Worm (Caenorhabditis elegans): ENCODE results near the gene odd-1.

The odd-1 gene

ce11 chrIII:7069981-7070380 lies 38.1 kb upstream of the odd-1 start, which contains the start of gene tmem-17:
tmem-17 (plus strand) TSS chrIII:7070281.
- TF ChIP-seq tra-4 (tag; optimal IDR thresholded peaks at IDR 0.05), result no peak
- no peak for TF ChIP-seq hmg-4 (GFP tag; optimal IDR thresholded peaks at IDR 0.05)
- TF ChIP-seq tbx-37 (GFP tag; conservative IDR thresholded peaks at IDR 0.05), result no peak
- no peak for TF ChIP-seq ama-1 (optimal IDR thresholded peaks at IDR 0.05)
- no peak for TF ChIP-seq pes-1 (GFP tag; IDR thresholded peaks at IDR 0.05)
- no peak for TF ChIP-seq aly-1 (tag; optimal IDR thresholded peaks at IDR 0.05)
- TF ChIP-seq ets-7 (tag; optimal IDR thresholded peaks at IDR 0.05), result no peak

ce11 chrIII:7072452-7072851 lies 35.7 kb upstream of the odd-1 start, which contains the start of gene lin-37:
lin-37 (minus strand) TSS chrIII:7072552.
- TF ChIP-seq ceh-36 (tag; optimal IDR thresholded peaks at IDR 0.05), result no peak
- no peak for TF ChIP-seq tbx-11 (GFP tag; IDR thresholded peaks at IDR 0.05)
- TF ChIP-seq B0310.2 (tag; optimal IDR thresholded peaks at IDR 0.05), result no peak

ce11 chrIII:7073801-7074386 lies 34.2 kb upstream of the odd-1 start, which contains the start of gene ZK418.5:
ZK418.5 (minus strand) TSS chrIII:7073851.
- TF ChIP-seq F13C5.2 (tag; optimal IDR thresholded peaks at IDR 0.05) (peak; percentile 60), pes-1 (GFP tag; IDR thresholded peaks at IDR 0.05) (no peak)

ce11 chrIII:7076386-7076785 lies 31.7 kb upstream of the odd-1 start, which contains the start of gene ZK418.13:
ZK418.13 (minus strand) TSS chrIII:7076486.
- no peak for TF ChIP-seq ceh-13 (GFP tag; optimal IDR thresholded peaks at IDR 0.05)
- TF ChIP-seq hmg-4 (GFP tag; optimal IDR thresholded peaks at IDR 0.05), result no peak
- TF ChIP-seq sea-1 (GFP tag; conservative IDR thresholded peaks at IDR 0.05), result no peak
- no peak for TF ChIP-seq hnd-1 (tag; optimal IDR thresholded peaks at IDR 0.05)
- no peak for TF ChIP-seq ets-7 (tag; optimal IDR thresholded peaks at IDR 0.05)
- TF ChIP-seq tbx-11 (GFP tag; IDR thresholded peaks at IDR 0.05), result no peak
- no peak for TF ChIP-seq flt-1 (GFP tag; IDR thresholded peaks at IDR 0.05)
- TF ChIP-seq pes-1 (GFP tag; IDR thresholded peaks at IDR 0.05), result no peak
- no peak for TF ChIP-seq tbx-37 (GFP tag; conservative IDR thresholded peaks at IDR 0.05)
- no peak for TF ChIP-seq hmbx-1 (tag; optimal IDR thresholded peaks at IDR 0.05)

- TF ChIP-seq pes-1 (GFP tag; IDR thresholded peaks at IDR 0.05), result no peak
- no peak for TF ChIP-seq ceh-36 (tag; optimal IDR thresholded peaks at IDR 0.05)
- TF ChIP-seq ets-7 (tag; optimal IDR thresholded peaks at IDR 0.05), result no peak
- no peak for TF ChIP-seq tra-4 (tag; optimal IDR thresholded peaks at IDR 0.05)
- no peak for TF ChIP-seq ama-1 (optimal IDR thresholded peaks at IDR 0.05)
- no peak for TF ChIP-seq tbx-11 (GFP tag; IDR thresholded peaks at IDR 0.05)
- no peak for TF ChIP-seq F13C5.2 (tag; optimal IDR thresholded peaks at IDR 0.05)
- no peak for TF ChIP-seq hmbx-1 (tag; optimal IDR thresholded peaks at IDR 0.05)
- TF ChIP-seq aly-1 (tag; optimal IDR thresholded peaks at IDR 0.05), result no peak
- TF ChIP-seq flt-1 (GFP tag; IDR thresholded peaks at IDR 0.05), result no peak
- no peak for TF ChIP-seq scrt-1 (GFP tag; IDR thresholded peaks at IDR 0.05)
These were observed 29.4 kb upstream of the odd-1 start, which contains the start of gene ZK418.6 for ce11 chrIII:7078737-7079136. ZK418.6 (minus strand) TSS chrIII:7078837.

- no peak for TF ChIP-seq pes-1 (GFP tag; IDR thresholded peaks at IDR 0.05)
- no peak for TF ChIP-seq tbx-37 (GFP tag; conservative IDR thresholded peaks at IDR 0.05)
- no peak for TF ChIP-seq F13C5.2 (tag; optimal IDR thresholded peaks at IDR 0.05)
These were observed 27.4 kb upstream of the odd-1 start, which contains the start of gene ZK418.7 for ce11 chrIII:7080689-7081088. ZK418.7 (minus strand) TSS chrIII:7080789.

- TF ChIP-seq ama-1 (optimal IDR thresholded peaks at IDR 0.05) (no peak), hmbx-1 (tag; optimal IDR thresholded peaks at IDR 0.05) (no peak), hmg-4 (GFP tag; optimal IDR thresholded peaks at IDR 0.05) (no peak), F13C5.2 (tag; optimal IDR thresholded peaks at IDR 0.05) (no peak), aly-1 (tag; optimal IDR thresholded peaks at IDR 0.05) (no peak), tbx-11 (GFP tag; IDR thresholded peaks at IDR 0.05) (no peak), B0310.2 (tag; optimal IDR thresholded peaks at IDR 0.05) (no peak)
These were observed 26.6 kb upstream of the odd-1 start for ce11 chrIII:7081488-7081887.

- TF ChIP-seq flt-1 (GFP tag; IDR thresholded peaks at IDR 0.05) (no peak), scrt-1 (GFP tag; IDR thresholded peaks at IDR 0.05) (no peak), tbx-11 (GFP tag; IDR thresholded peaks at IDR 0.05) (no peak), hmg-4 (GFP tag; optimal IDR thresholded peaks at IDR 0.05) (no peak), aly-1 (tag; optimal IDR thresholded peaks at IDR 0.05) (no peak), ets-7 (tag; optimal IDR thresholded peaks at IDR 0.05) (no peak), hnd-1 (tag; optimal IDR thresholded peaks at IDR 0.05) (no peak), F13C5.2 (tag; optimal IDR thresholded peaks at IDR 0.05) (no peak), pes-1 (GFP tag; IDR thresholded peaks at IDR 0.05) (no peak), tbx-37 (GFP tag; conservative IDR thresholded peaks at IDR 0.05) (no peak), ceh-36 (tag; optimal IDR thresholded peaks at IDR 0.05) (no peak)
These were observed 25.0 kb upstream of the odd-1 start for ce11 chrIII:7083106-7083505.

ce11 chrIII:7084908-7085307 lies 23.2 kb upstream of the odd-1 start, which contains the start of gene tofu-7:
tofu-7 (minus strand) TSS chrIII:7085018.
- TF ChIP-seq aly-1 (tag; optimal IDR thresholded peaks at IDR 0.05), result no peak
- no peak for TF ChIP-seq F13C5.2 (tag; optimal IDR thresholded peaks at IDR 0.05)
